Fruit fly (Drosophila melanogaster) S2 (cell line): ENCODE results near the gene Tspo.

Experiments
- CG8478 ChIP-seq: fragments of >200 bp; optimal IDR thresholded peaks from 2 replicates; lab custom pipeline; 2018
- CTCF ChIP-seq, 2 experiments: fragments of >200 bp; optimal IDR thresholded peaks; 2 replicates each; lab custom pipeline; 2018

- TF ChIP-seq CTCF (optimal IDR thresholded peaks at IDR 0.05; lab: Kevin White, UChicago): no peak
- TF ChIP-seq CG8478 (lab: Kevin White, UChicago): no peak
These were observed 29.2 kb upstream of the Tspo start for dm6 chr2L:530245-530644.
